Worm (Caenorhabditis elegans) whole organism, L4 larva: ENCODE measurements around the gene Y54E2A.9.
"Not testable (repeated sequence)": the region's sequence is repeated elsewhere in the genome, so short reads cannot be mapped to it uniquely, and the experiment has no call there.

ENCODE experiments used
- snpc-1.2 ChIP-seq: fragments of 200-800 bp; sonication (Bioruptor generic); IDR thresholded peaks from 2 replicates; pipeline ENCODE4 v1.3.6; 2022; ENCODE audit warnings: missing genetic modification reagents, missing genetic modification characterization, missing compliant biosample characterization
- unc-62 ChIP-seq, 3 experiments: fragments of 150-350 bp in 1 of 3; sonication (generic microtip); optimal IDR thresholded peaks in 2 of 3; peaks in 1 of 3; 1 replicate in 1 of 3; 2 replicates in 2 of 3; lab custom pipeline; 2014 to 2017; ENCODE audit warnings: missing biosample characterization in 3 of 3, missing genetic modification characterization in 3 of 3, missing genetic modification reagents in 3 of 3, missing genotype in 1 of 3

ce11 chrII:14762528-14762927 is 23.3 kb downstream of the Y54E2A.9 start:
- TF ChIP-seq snpc-1.2 (GFP tag; lab: Robert Waterston, UW); unc-62 (GFP tag; optimal IDR thresholded peaks at IDR 0.05 in 1 of 2; lab: Kevin White, UChicago); unc-62 (tag; optimal IDR thresholded peaks at IDR 0.05; lab: Kevin White, UChicago): not testable (repeated sequence)
